Fruit fly (Drosophila melanogaster) whole organism, embryonic: ENCODE measurements around the gene CG5810.

ENCODE experiments used
- Awh ChIP-seq: fragments of 200-800 bp; sonication (Bioruptor generic); IDR thresholded peaks from 2 replicates; pipeline ENCODE4, ENCODE4 v1.3.6; 2022; ENCODE audit warnings: missing biosample characterization, missing genetic modification characterization
- CG14441 ChIP-seq: fragments of 200-800 bp; sonication (Bioruptor generic); IDR thresholded peaks from 2 replicates; pipeline ENCODE4 v1.3.6; 2022; ENCODE audit warnings: missing biosample characterization, missing genetic modification characterization
- CG2129 ChIP-seq: fragments of 200-800 bp; sonication (Bioruptor generic); IDR thresholded peaks from 2 replicates; pipeline ENCODE4 v1.3.6; 2022; ENCODE audit warnings: missing biosample characterization, missing genetic modification characterization; ENCODE audit not compliant: partially characterized antibody
- CG3995 ChIP-seq: fragments of 200-800 bp; sonication (Bioruptor generic); optimal IDR thresholded peaks from 3 replicates; lab custom pipeline; 2016; ENCODE audit warnings: missing biosample characterization, missing genetic modification characterization
- CG4360 ChIP-seq: fragments of 200-800 bp; sonication (Bioruptor generic); IDR thresholded peaks from 2 replicates; pipeline ENCODE4 v1.3.6; 2022; ENCODE audit warnings: missing biosample characterization, missing genetic modification characterization
- CG7963 ChIP-seq: fragments of 200-800 bp; sonication (Bioruptor generic); IDR thresholded peaks from 3 replicates; pipeline ENCODE4 v1.3.6; 2022; ENCODE audit warnings: missing biosample characterization, missing genetic modification characterization; ENCODE audit not compliant: partially characterized antibody
- Nf-YA ChIP-seq: fragments of 200-800 bp; sonication (Bioruptor generic); IDR thresholded peaks from 2 replicates; pipeline ENCODE4 v1.3.6; 2022; ENCODE audit warnings: missing biosample characterization, missing genetic modification characterization
- ken ChIP-seq: fragments of 200-800 bp; sonication (Bioruptor generic); IDR thresholded peaks from 3 replicates; pipeline ENCODE4 v1.3.6; 2022; ENCODE audit warnings: missing biosample characterization, missing genetic modification characterization
- repo ChIP-seq: fragments of 200-800 bp; sonication (Bioruptor generic); optimal IDR thresholded peaks from 2 replicates; lab custom pipeline; 2016; ENCODE audit warnings: missing biosample characterization, missing genetic modification characterization
- sob ChIP-seq: fragments of 200-800 bp; sonication (Bioruptor generic); IDR thresholded peaks from 2 replicates; pipeline ENCODE4 v1.3.6; 2022; ENCODE audit warnings: missing biosample characterization, missing genetic modification characterization
- wor ChIP-seq: fragments of 200-800 bp; sonication (Bioruptor generic); IDR thresholded peaks from 2 replicates; pipeline ENCODE4 v1.3.6; 2022; ENCODE audit warnings: missing biosample characterization, missing genetic modification characterization

- TF ChIP-seq CG7963 (no peak), CG2129 (no peak), ken (no peak), CG3995 (GFP tag; lab: Kevin White, UChicago) (no peak), repo (GFP tag; lab: Kevin White, UChicago) (no peak), CG14441 (GFP tag; lab: Robert Waterston, UW) (no peak), sob (GFP tag; lab: Robert Waterston, UW) (no peak), Awh (GFP tag; lab: Robert Waterston, UW) (no peak), Nf-YA (no peak), CG4360 (no peak), wor (no peak)
Measured at dm6 chr3R:21150090-21150489, 13.5 kb upstream of the CG5810 start.
